Fruit fly (Drosophila melanogaster) whole organism: ENCODE data around the gene Or85d.

Experiments used
- CG8478 ChIP-seq: fragments of >200 bp; optimal IDR thresholded peaks from 2 replicates; lab custom pipeline; 2018; ENCODE audit warnings: inconsistent platforms
- pan ChIP-seq: fragments of >200 bp; optimal IDR thresholded peaks from 2 replicates; lab custom pipeline; 2017

DNA sequence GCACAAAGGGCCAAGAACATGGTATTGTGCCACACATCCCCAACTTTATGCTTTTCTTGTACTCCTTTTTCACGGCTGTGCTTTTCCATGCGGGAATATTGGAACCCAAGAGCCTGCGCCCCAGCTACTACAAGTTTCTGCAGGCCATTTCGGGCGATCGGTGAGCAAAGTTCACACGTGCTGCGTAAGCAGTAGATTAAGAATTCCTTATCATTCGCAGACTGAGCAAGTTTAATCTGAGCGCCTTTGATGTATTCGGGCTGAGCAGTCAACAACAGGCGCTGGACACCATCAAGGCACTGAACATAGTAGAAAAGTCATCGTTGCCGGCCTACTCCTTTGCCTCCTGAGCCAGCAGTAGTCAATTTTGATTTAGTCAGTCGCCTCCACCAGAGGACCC, 31.6 kb upstream of the Or85d start:
- TF ChIP-seq CG8478 (lab: Kevin White, UChicago) (no peak), pan (lab: Kevin White, UChicago) (no peak)
